Fruit fly (Drosophila melanogaster) whole organism, pupa: Measurements from ENCODE around the gene Arpc2.

ENCODE experiments used
- CG10348 ChIP-seq: fragments of 200-800 bp; sonication (Bioruptor generic); IDR thresholded peaks from 2 replicates; pipeline ENCODE4 v1.3.6; 2022; ENCODE audit warnings: missing biosample characterization, missing genetic modification characterization
- CG12605 ChIP-seq: fragments of 200-800 bp; sonication (Bioruptor generic); IDR thresholded peaks from 2 replicates; pipeline ENCODE4 v1.3.6; 2022; ENCODE audit warnings: missing biosample characterization, missing genetic modification characterization
- CG13204 ChIP-seq: fragments of 200-800 bp; sonication (Bioruptor generic); optimal IDR thresholded peaks from 2 replicates; lab custom pipeline; 2018; ENCODE audit warnings: missing biosample characterization, mild to moderate bottlenecking, missing genetic modification characterization, moderate library complexity
- CG14655 ChIP-seq: fragments of 200-800 bp; sonication (Bioruptor generic); optimal IDR thresholded peaks from 3 replicates; lab custom pipeline; 2017; ENCODE audit warnings: mild to moderate bottlenecking, missing biosample characterization, missing genetic modification reagents, missing genetic modification characterization
- CG32121 ChIP-seq: fragments of 200-800 bp; sonication (Bioruptor generic); IDR thresholded peaks from 2 replicates; pipeline ENCODE4 v1.3.6; 2022; ENCODE audit warnings: missing biosample characterization, missing genetic modification characterization
- CG34367 ChIP-seq: fragments of 200-800 bp; sonication (Bioruptor generic); optimal IDR thresholded peaks from 2 replicates; lab custom pipeline; 2018; ENCODE audit warnings: missing biosample characterization, mild to moderate bottlenecking, missing genetic modification characterization
- CG4496 ChIP-seq: fragments of 200-800 bp; sonication (Bioruptor generic); IDR thresholded peaks from 3 replicates; pipeline ENCODE4 v1.3.6; 2022; ENCODE audit warnings: missing biosample characterization, missing genetic modification characterization
- CG8159 ChIP-seq: fragments of 200-800 bp; sonication (Bioruptor generic); optimal IDR thresholded peaks from 3 replicates; lab custom pipeline; 2018; ENCODE audit warnings: missing biosample characterization, mild to moderate bottlenecking, missing genetic modification characterization, moderate library complexity
- CG8301 ChIP-seq: fragments of 200-800 bp; sonication (Bioruptor generic); optimal IDR thresholded peaks from 2 replicates; lab custom pipeline; 2018; ENCODE audit warnings: missing biosample characterization, mild to moderate bottlenecking, missing genetic modification characterization
- CG9948 ChIP-seq: fragments of 200-800 bp; sonication (Bioruptor generic); optimal IDR thresholded peaks from 2 replicates; lab custom pipeline; 2018; ENCODE audit warnings: missing biosample characterization, mild to moderate bottlenecking, missing genetic modification characterization, moderate library complexity
- D1 ChIP-seq: fragments of 200-800 bp; sonication (Bioruptor generic); optimal IDR thresholded peaks from 2 replicates; lab custom pipeline; 2018; ENCODE audit warnings: missing biosample characterization, mild to moderate bottlenecking, missing genetic modification characterization, moderate library complexity
- EcR ChIP-seq: fragments of 200-800 bp; sonication (Bioruptor generic); optimal IDR thresholded peaks from 3 replicates; lab custom pipeline; 2019; ENCODE audit warnings: missing biosample characterization, missing genetic modification characterization, mild to moderate bottlenecking, moderate library complexity, missing genetic modification reagents
- fd96Ca ChIP-seq: fragments of 200-800 bp; sonication (Bioruptor generic); IDR thresholded peaks from 3 replicates; pipeline ENCODE4 v1.3.6; 2022; ENCODE audit warnings: missing biosample characterization, missing genetic modification characterization

dm6 chr2L:20429458-20429857 is 12.6 kb downstream of the Arpc2 start:
- TF ChIP-seq CG8159 (tag; lab: Kevin White, UChicago) (no peak), CG32121 (GFP tag; lab: Robert Waterston, UW) (no peak), CG12605 (GFP tag; lab: Robert Waterston, UW) (no peak), CG13204 (GFP tag; lab: Kevin White, UChicago) (no peak), CG9948 (no peak), fd96Ca (GFP tag; lab: Robert Waterston, UW) (no peak), CG8301 (no peak), CG4496 (no peak), CG10348 (GFP tag; lab: Robert Waterston, UW) (no peak), CG34367 (tag; lab: Kevin White, UChicago) (no peak), D1 (tag; lab: Kevin White, UChicago) (no peak), CG14655 (no peak), EcR (GFP tag; lab: Kevin White, UChicago) (no peak)
